Fruit fly (Drosophila melanogaster): ENCODE data around the gene CG9331.

Gene CG9331

dm6 chr2L:20823196-20824105 is 823 bp downstream of the CG9331 start (continued):
- TF ChIP-seq slou (GFP tag; optimal IDR thresholded peaks at IDR 0.05) = no peak
- TF ChIP-seq CG43689 (GFP tag; IDR thresholded peaks at IDR 0.05) = no peak
- TF ChIP-seq CG7271 (tag; optimal IDR thresholded peaks at IDR 0.05) = no peak
- TF ChIP-seq CG11085 (GFP tag; IDR thresholded peaks at IDR 0.05) = no peak
- TF ChIP-seq oc (tag; optimal IDR thresholded peaks at IDR 0.05) = peak; percentile 54
- peak; percentile 1 for TF ChIP-seq fd96Cb (tag; optimal IDR thresholded peaks at IDR 0.05)
- no peak for TF ChIP-seq dysf (GFP tag; IDR thresholded peaks at IDR 0.05)
- no peak for TF ChIP-seq CG8944 (GFP tag; optimal IDR thresholded peaks at IDR 0.05)
- no peak for TF ChIP-seq kay (GFP tag; optimal IDR thresholded peaks at IDR 0.05)
- peak; percentile 32 for TF ChIP-seq CG4424 (GFP tag; optimal IDR thresholded peaks at IDR 0.05)
- peak; percentile 88 for TF ChIP-seq pros (GFP tag; optimal IDR thresholded peaks at IDR 0.05)
- no peak for TF ChIP-seq h (optimal IDR thresholded peaks at IDR 0.05)
- peak in 1 of 3 experiments; percentile 53 for TF ChIP-seq lola (GFP tag; optimal IDR thresholded peaks at IDR 0.05)
- peak; percentile 49 for TF ChIP-seq lab (GFP tag; optimal IDR thresholded peaks at IDR 0.05)
- TF ChIP-seq Myb (GFP tag; optimal IDR thresholded peaks at IDR 0.05) = no peak
- TF ChIP-seq CG9215 (GFP tag; IDR thresholded peaks at IDR 0.05) = peak; percentile 42; the same call in 1 of the 2 replicates
- no peak for TF ChIP-seq prd (optimal IDR thresholded peaks at IDR 0.05)
- TF ChIP-seq prd (GFP tag; IDR thresholded peaks at IDR 0.05) = no peak
- TF ChIP-seq CG4282 (GFP tag; optimal IDR thresholded peaks at IDR 0.05) = no peak
- peak; percentile 55 for TF ChIP-seq CG13287 (GFP tag; IDR thresholded peaks at IDR 0.05; ENCODE audit: partially characterized antibody)
- peak; percentile 59; the same call in 1 of the 3 replicates for TF ChIP-seq gce (GFP tag; IDR thresholded peaks at IDR 0.05)
- TF ChIP-seq insv (GFP tag; optimal IDR thresholded peaks at IDR 0.05) = peak in 1 of 2 experiments; percentile 90
- TF ChIP-seq crc (GFP tag; optimal IDR thresholded peaks at IDR 0.05) = no peak
- TF ChIP-seq bsh (GFP tag; optimal IDR thresholded peaks at IDR 0.05) = no peak
- TF ChIP-seq wor (GFP tag; IDR thresholded peaks at IDR 0.05) = no peak
- TF ChIP-seq CG9437 (GFP tag; optimal IDR thresholded peaks at IDR 0.05) = no peak
- TF ChIP-seq CG14965 (GFP tag; optimal IDR thresholded peaks at IDR 0.05; ENCODE audit: borderline replicate concordance) = no peak
- TF ChIP-seq dpn (GFP tag; optimal IDR thresholded peaks at IDR 0.05) = peak in 1 of 2 experiments; percentile 15
- TF ChIP-seq unpg (GFP tag; optimal IDR thresholded peaks at IDR 0.05) = no peak
- no peak for TF ChIP-seq Neu2 (GFP tag; optimal IDR thresholded peaks at IDR 0.05; ENCODE audit: borderline replicate concordance)
- peak; percentile 30 for TF ChIP-seq Oli (tag; optimal IDR thresholded peaks at IDR 0.05)
- no peak for TF ChIP-seq cato (GFP tag; optimal IDR thresholded peaks at IDR 0.05; ENCODE audit: borderline replicate concordance)
- peak; percentile 68 for TF ChIP-seq sens (GFP tag)
- TF ChIP-seq z (GFP tag; IDR thresholded peaks at IDR 0.05) = peak; percentile 63; the same call in 1 of the 3 replicates
- no peak for TF ChIP-seq Side (GFP tag; optimal IDR thresholded peaks at IDR 0.05)
- TF ChIP-seq Dad (GFP tag; optimal IDR thresholded peaks at IDR 0.05) = peak; percentile 16
- TF ChIP-seq CG15269 (tag; optimal IDR thresholded peaks at IDR 0.05) = no peak
- TF ChIP-seq Nf-YC (tag; optimal IDR thresholded peaks at IDR 0.05) = peak; percentile 16
- no peak for TF ChIP-seq tin (GFP tag; optimal IDR thresholded peaks at IDR 0.05)
- no peak for TF ChIP-seq Hr39 (optimal IDR thresholded peaks at IDR 0.05)
- TF ChIP-seq Sry-β (GFP tag; optimal IDR thresholded peaks at IDR 0.05) = peak; percentile 96
- no peak for TF ChIP-seq yki (optimal IDR thresholded peaks at IDR 0.05)
- TF ChIP-seq sisA (GFP tag; IDR thresholded peaks at IDR 0.05) = no peak
- TF ChIP-seq fd102C (GFP tag; optimal IDR thresholded peaks at IDR 0.05) = no peak
- no peak for TF ChIP-seq Poxn (GFP tag; IDR thresholded peaks at IDR 0.05)
- no peak for TF ChIP-seq CG11398 (GFP tag; optimal IDR thresholded peaks at IDR 0.05)
- no peak for TF ChIP-seq pb (GFP tag; optimal IDR thresholded peaks at IDR 0.05)
- TF ChIP-seq CG1024 (GFP tag; IDR thresholded peaks at IDR 0.05) = 0 out of 2 replicates have a peak, but pooled peaks have one; percentile 13
- TF ChIP-seq ab (GFP tag; optimal IDR thresholded peaks at IDR 0.05) = no peak
- no peak for TF ChIP-seq Gsc (GFP tag; IDR thresholded peaks at IDR 0.05)

All from whole organism, embryonic.